Fruit fly (Drosophila melanogaster) whole organism, adult: ENCODE data around the gene CG43169.

Source experiments
- CG33017 ChIP-seq: fragments of 200-800 bp; sonication (Bioruptor generic); optimal IDR thresholded peaks from 2 replicates; lab custom pipeline; 2018; ENCODE audit warnings: missing biosample characterization, mild to moderate bottlenecking, missing genetic modification characterization, moderate library complexity
- Crg-1 ChIP-seq: fragments of 200-800 bp; sonication (Bioruptor generic); optimal IDR thresholded peaks from 2 replicates; lab custom pipeline; 2016; ENCODE audit warnings: missing biosample characterization, missing genetic modification characterization
- cnc ChIP-seq, 2 experiments: fragments of >200 bp; optimal IDR thresholded peaks; 2 replicates each; lab custom pipeline; 2017
- ovo ChIP-seq: fragments of 200-800 bp; sonication (Bioruptor generic); optimal IDR thresholded peaks from 2 replicates; lab custom pipeline; 2016; ENCODE audit warnings: missing biosample characterization, missing genetic modification characterization

DNA sequence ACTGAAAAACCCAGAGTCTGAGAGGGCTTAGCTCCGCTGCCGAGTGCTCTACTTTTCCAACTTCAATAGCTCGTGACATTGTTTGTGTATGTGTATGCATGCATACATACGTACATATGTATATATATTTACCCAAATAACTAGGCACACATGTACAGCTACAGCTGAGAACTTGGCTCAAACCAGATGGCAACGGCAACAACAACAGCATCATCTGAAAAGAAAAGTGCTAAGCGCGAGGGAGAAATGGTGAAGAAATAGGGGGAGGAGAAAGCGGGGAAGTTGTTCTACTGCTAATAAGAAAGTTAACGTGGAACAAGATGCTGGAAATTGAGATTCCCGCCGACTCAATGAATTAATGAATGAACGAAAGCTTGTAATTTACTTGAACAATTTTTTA, 36.6 kb upstream of the CG43169 start:
- TF ChIP-seq ovo, result no peak
- TF ChIP-seq Crg-1 (GFP tag; lab: Kevin White, UChicago), result no peak
- no peak for TF ChIP-seq CG33017
- TF ChIP-seq cnc (optimal IDR thresholded peaks at IDR 0.05; lab: Kevin White, UChicago), result no peak
